Fruit fly (Drosophila melanogaster): ENCODE measurements around the gene mgl.

Gene mgl

DNA sequence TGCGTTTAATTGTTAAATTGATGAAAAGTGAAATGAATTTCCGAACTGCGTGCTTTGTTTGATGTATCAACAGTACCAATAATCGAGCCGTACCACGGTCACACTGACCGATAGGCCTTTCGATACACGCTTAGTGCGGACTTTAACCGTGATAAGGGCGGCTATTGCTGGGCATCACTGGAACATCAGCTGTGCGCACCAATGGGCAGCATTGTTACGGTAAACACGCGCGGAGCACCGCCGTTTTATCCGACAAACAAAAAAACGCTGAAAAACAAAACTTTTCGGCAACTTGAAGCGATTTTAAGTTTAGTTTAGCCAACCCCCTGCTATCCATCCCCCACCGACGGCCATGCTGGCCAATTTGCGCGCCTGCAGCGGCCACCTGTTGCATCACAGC, 180.8 kb downstream of the mgl start, which contains the start of the genes c12.1 and c12.2 (continued):
- TF ChIP-seq sens (GFP tag) (peak; percentile 56), Blimp-1 (GFP tag; optimal IDR thresholded peaks at IDR 0.05) (peak; percentile 50), CG3407 (GFP tag; optimal IDR thresholded peaks at IDR 0.05) (no peak), grau (tag; optimal IDR thresholded peaks at IDR 0.05) (peak; percentile 57), sqz (GFP tag; optimal IDR thresholded peaks at IDR 0.05) (no peak), CG33213 (GFP tag; optimal IDR thresholded peaks at IDR 0.05) (peak; percentile 40), YL-1 (GFP tag; optimal IDR thresholded peaks at IDR 0.05) (peak; percentile 90), CG14441 (GFP tag; IDR thresholded peaks at IDR 0.05) (no peak), Ets97D (GFP tag; optimal IDR thresholded peaks at IDR 0.05) (peak; percentile 66), CG1603 (tag; optimal IDR thresholded peaks at IDR 0.05) (no peak), Pdp1 (GFP tag; optimal IDR thresholded peaks at IDR 0.05) (peak in 1 of 2 experiments; percentile 36), CG4328 (GFP tag; optimal IDR thresholded peaks at IDR 0.05) (no peak), CG11504 (tag; optimal IDR thresholded peaks at IDR 0.05) (no peak), Ptx1 (GFP tag; IDR thresholded peaks at IDR 0.05) (no peak), Nf-YC (tag; optimal IDR thresholded peaks at IDR 0.05) (no peak), Lhr (GFP tag; optimal IDR thresholded peaks at IDR 0.05) (peak; percentile 34), bcd (GFP tag; optimal IDR thresholded peaks at IDR 0.05) (no peak), CG34376 (GFP tag; optimal IDR thresholded peaks at IDR 0.05) (peak; percentile 35), jing (GFP tag; optimal IDR thresholded peaks at IDR 0.05) (no peak), CG17328 (GFP tag; IDR thresholded peaks at IDR 0.05) (no peak), CG18619 (GFP tag; optimal IDR thresholded peaks at IDR 0.05) (no peak), CG7786 (GFP tag; optimal IDR thresholded peaks at IDR 0.05) (no peak), CG2116 (GFP tag; optimal IDR thresholded peaks at IDR 0.05) (peak; percentile 66), lmd (GFP tag; IDR thresholded peaks at IDR 0.05) (0 out of 2 replicates have a peak, but pooled peaks have one; percentile 19), CG1792 (GFP tag; optimal IDR thresholded peaks at IDR 0.05) (no peak), CG30431 (GFP tag; optimal IDR thresholded peaks at IDR 0.05) (no peak), NFAT (GFP tag; IDR thresholded peaks at IDR 0.05) (peak; percentile 24; the same call in 1 of the 2 replicates), Dp (GFP tag; optimal IDR thresholded peaks at IDR 0.05) (peak; percentile 55), CG15269 (tag; optimal IDR thresholded peaks at IDR 0.05) (no peak), Hr39 (optimal IDR thresholded peaks at IDR 0.05) (no peak), caup (GFP tag; optimal IDR thresholded peaks at IDR 0.05; ENCODE audit: severe bottlenecking) (no peak), ase (GFP tag; IDR thresholded peaks at IDR 0.05) (no peak), luna (GFP tag; optimal IDR thresholded peaks at IDR 0.05) (no peak), Hr78 (GFP tag; optimal IDR thresholded peaks at IDR 0.05) (peak in 1 of 2 experiments; percentile 35), CG8478 (optimal IDR thresholded peaks at IDR 0.05) (no peak), phol (tag; optimal IDR thresholded peaks at IDR 0.05) (peak; percentile 50), lola (GFP tag; optimal IDR thresholded peaks at IDR 0.05) (no peak), CG4360 (GFP tag; IDR thresholded peaks at IDR 0.05) (no peak), grn (GFP tag; optimal IDR thresholded peaks at IDR 0.05) (no peak), CG9797 (GFP tag; optimal IDR thresholded peaks at IDR 0.05) (peak; percentile 88), CG14860 (GFP tag; IDR thresholded peaks at IDR 0.05; ENCODE audit: partially characterized antibody) (peak; percentile 60), sd (tag; optimal IDR thresholded peaks at IDR 0.05) (no peak), trh (GFP tag; optimal IDR thresholded peaks at IDR 0.05) (no peak), Awh (GFP tag; IDR thresholded peaks at IDR 0.05) (no peak), Sin3A (optimal IDR thresholded peaks at IDR 0.05) (peak; percentile 70), fd3F (GFP tag; optimal IDR thresholded peaks at IDR 0.05) (no peak), Sry-β (GFP tag; optimal IDR thresholded peaks at IDR 0.05) (no peak), Six4 (GFP tag; optimal IDR thresholded peaks at IDR 0.05) (no peak), CG5180 (GFP tag; optimal IDR thresholded peaks at IDR 0.05) (no peak), CG10654 (GFP tag; optimal IDR thresholded peaks at IDR 0.05) (no peak), gem (tag; optimal IDR thresholded peaks at IDR 0.05) (no peak)

Measured in whole organism, embryonic.